Fruit fly (Drosophila melanogaster): ENCODE data around the gene CG34345.
A peak's percentile ranks its signal among the peaks of the same experiment; 100 is the strongest.

Gene CG34345

DNA sequence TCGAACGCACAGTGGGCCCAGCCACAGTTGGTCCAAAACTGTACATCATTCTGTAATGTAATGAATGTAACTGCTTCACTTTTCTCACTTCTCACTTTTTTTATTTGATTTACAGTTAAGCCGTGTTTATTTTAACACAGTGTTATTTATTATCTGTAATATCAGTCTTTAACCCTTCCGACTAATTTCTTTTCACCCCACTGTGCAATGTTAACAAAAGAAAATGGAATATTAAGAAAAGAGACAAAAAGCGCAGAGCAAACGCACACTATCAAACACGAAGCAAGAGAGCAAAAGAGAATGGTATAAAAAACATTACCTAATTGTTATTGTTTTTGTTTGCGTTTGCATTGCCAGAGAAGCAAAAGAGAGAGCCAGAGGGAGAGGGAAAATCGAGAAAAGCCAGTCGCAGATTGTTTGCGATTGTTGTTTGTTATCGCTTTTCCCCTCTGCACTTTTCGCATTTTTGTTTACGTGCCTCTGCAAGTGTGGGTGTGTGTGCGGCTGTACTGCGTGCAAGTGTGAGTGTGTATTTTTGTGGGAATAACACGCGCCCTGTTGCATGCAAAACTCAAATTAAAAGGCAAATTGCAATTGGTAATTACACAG lies 24.3 kb downstream of the CG34345 start (continued):
- TF ChIP-seq Elba2 (GFP tag; optimal IDR thresholded peaks at IDR 0.05) = peak; percentile 65
- peak; percentile 98 for TF ChIP-seq HLH3B (GFP tag; IDR thresholded peaks at IDR 0.05)
- TF ChIP-seq CG7372 (GFP tag; IDR thresholded peaks at IDR 0.05) = peak; percentile 96
- TF ChIP-seq CG10366 (GFP tag; IDR thresholded peaks at IDR 0.05) = peak; percentile 97
- TF ChIP-seq dmrt99B (tag; optimal IDR thresholded peaks at IDR 0.05) = peak; percentile 99
- TF ChIP-seq Hey (tag; optimal IDR thresholded peaks at IDR 0.05) = peak; percentile 80
- peak; percentile 92 for TF ChIP-seq al (GFP tag; IDR thresholded peaks at IDR 0.05)
- peak; percentile 95 for TF ChIP-seq sug (tag; optimal IDR thresholded peaks at IDR 0.05)
- peak; percentile 98 for TF ChIP-seq CG12236 (GFP tag; optimal IDR thresholded peaks at IDR 0.05)
- TF ChIP-seq Camta (GFP tag; optimal IDR thresholded peaks at IDR 0.05) = peak; percentile 99
- peak; percentile 24; the same call in 1 of the 3 replicates for TF ChIP-seq CG7963 (GFP tag; IDR thresholded peaks at IDR 0.05; ENCODE audit: partially characterized antibody)
- peak; percentile 98 for TF ChIP-seq bcd (GFP tag; optimal IDR thresholded peaks at IDR 0.05)
- TF ChIP-seq CG13123 (GFP tag; optimal IDR thresholded peaks at IDR 0.05) = peak; percentile 96
- TF ChIP-seq schlank (tag; optimal IDR thresholded peaks at IDR 0.05) = peak; percentile 94
- peak; percentile 97 for TF ChIP-seq ap (GFP tag; IDR thresholded peaks at IDR 0.05)
- peak; percentile 98 for TF ChIP-seq pum (GFP tag; optimal IDR thresholded peaks at IDR 0.05)
- peak; percentile 99 for TF ChIP-seq CG10979 (tag; optimal IDR thresholded peaks at IDR 0.05)
- TF ChIP-seq CG7271 (tag; optimal IDR thresholded peaks at IDR 0.05) = peak; percentile 93
- TF ChIP-seq gem (tag; optimal IDR thresholded peaks at IDR 0.05) = peak; percentile 99
- TF ChIP-seq CG15479 (GFP tag; optimal IDR thresholded peaks at IDR 0.05) = peak; percentile 89
- TF ChIP-seq Chrac-16 (GFP tag; optimal IDR thresholded peaks at IDR 0.05) = peak; percentile 98
- TF ChIP-seq CG11696 (GFP tag; IDR thresholded peaks at IDR 0.05) = peak; percentile 93
- peak; percentile 97 for TF ChIP-seq H15 (GFP tag; IDR thresholded peaks at IDR 0.05)
- TF ChIP-seq sens (GFP tag) = peak; percentile 100

DNA sequence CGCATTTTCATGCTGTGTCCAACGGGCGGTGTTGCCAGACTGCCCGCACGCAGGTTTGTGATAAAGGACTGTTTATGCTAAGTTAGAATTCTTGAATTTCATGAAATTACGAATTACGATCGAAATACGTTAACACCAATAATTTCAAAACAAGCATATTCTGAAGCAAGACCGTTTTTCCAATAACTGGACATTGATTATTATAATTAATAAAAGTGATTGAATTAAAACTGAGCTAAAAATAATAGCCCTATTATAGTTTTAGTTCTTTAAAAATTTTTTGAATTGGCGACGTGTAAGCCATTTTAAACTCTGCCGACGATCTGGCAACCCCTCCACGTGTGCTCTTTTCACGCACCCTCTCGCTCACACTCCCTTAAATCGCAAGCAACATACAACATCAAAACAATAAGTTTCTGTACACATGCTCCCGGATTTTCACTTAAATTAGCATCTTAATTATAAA lies 25.3 kb downstream of the CG34345 start:
- peak; percentile 75 for TF ChIP-seq CG10565 (GFP tag; optimal IDR thresholded peaks at IDR 0.05)
- TF ChIP-seq kay (GFP tag; optimal IDR thresholded peaks at IDR 0.05) = peak; percentile 91
- TF ChIP-seq CG9797 (GFP tag; optimal IDR thresholded peaks at IDR 0.05) = peak; percentile 35
- peak; percentile 96 for TF ChIP-seq Hsf (GFP tag; optimal IDR thresholded peaks at IDR 0.05)
- TF ChIP-seq Dad (GFP tag; optimal IDR thresholded peaks at IDR 0.05) = peak; percentile 94
- peak; percentile 90 for TF ChIP-seq zfh1 (GFP tag; IDR thresholded peaks at IDR 0.05)
- TF ChIP-seq CG15073 (GFP tag; optimal IDR thresholded peaks at IDR 0.05) = peak; percentile 73
- peak; percentile 74 for TF ChIP-seq CG7271 (tag; optimal IDR thresholded peaks at IDR 0.05)
- peak; percentile 95 for TF ChIP-seq slbo (GFP tag; IDR thresholded peaks at IDR 0.05)
- peak; percentile 96 for TF ChIP-seq Sox102F (GFP tag; optimal IDR thresholded peaks at IDR 0.05)
- peak; percentile 65 for TF ChIP-seq CG4707 (GFP tag; optimal IDR thresholded peaks at IDR 0.05)
- peak; percentile 71 for TF ChIP-seq Poxn (GFP tag; IDR thresholded peaks at IDR 0.05)
- TF ChIP-seq ro (GFP tag; IDR thresholded peaks at IDR 0.05) = peak; percentile 80
- TF ChIP-seq CG6689 (GFP tag; IDR thresholded peaks at IDR 0.05) = peak; percentile 96
- TF ChIP-seq maf-S (GFP tag; optimal IDR thresholded peaks at IDR 0.05) = peak; percentile 90
- peak; percentile 90 for TF ChIP-seq CG15514 (GFP tag; optimal IDR thresholded peaks at IDR 0.05)
- TF ChIP-seq Lim3 (GFP tag; IDR thresholded peaks at IDR 0.05) = peak; percentile 82
- peak; percentile 96 for TF ChIP-seq CG2712 (tag; optimal IDR thresholded peaks at IDR 0.05)
- TF ChIP-seq CG7786 (GFP tag; optimal IDR thresholded peaks at IDR 0.05) = peak; percentile 93
- TF ChIP-seq Hey (tag; optimal IDR thresholded peaks at IDR 0.05) = no peak
- peak; percentile 82 for TF ChIP-seq MTF-1 (GFP tag; optimal IDR thresholded peaks at IDR 0.05; ENCODE audit: borderline replicate concordance)
- TF ChIP-seq zf30C (GFP tag; optimal IDR thresholded peaks at IDR 0.05) = peak; percentile 50
- peak; percentile 88 for TF ChIP-seq CG4404 (GFP tag; IDR thresholded peaks at IDR 0.05)
- TF ChIP-seq CoRest (tag; optimal IDR thresholded peaks at IDR 0.05) = peak; percentile 98
- TF ChIP-seq trh (GFP tag; optimal IDR thresholded peaks at IDR 0.05) = peak; percentile 94
- peak; percentile 87 for TF ChIP-seq CG4617 (GFP tag; optimal IDR thresholded peaks at IDR 0.05; ENCODE audit: borderline replicate concordance)
- peak; percentile 90 for TF ChIP-seq CG13624 (GFP tag; optimal IDR thresholded peaks at IDR 0.05)
- peak; percentile 95 for TF ChIP-seq CG12155 (GFP tag; optimal IDR thresholded peaks at IDR 0.05)

All from whole organism, embryonic.